Worm (Caenorhabditis elegans) whole organism, mixed stage, embryonic: Measurements from ENCODE around the gene cogc-2.

Experiments
- M03D4.4 ChIP-seq: sonication (generic microtip); optimal IDR thresholded peaks from 2 replicates; lab custom pipeline; 2017; ENCODE audit warnings: mild to moderate bottlenecking, missing genetic modification characterization, missing compliant biosample characterization
- bed-3 ChIP-seq: fragments of 200-800 bp; sonication (Bioruptor generic); optimal IDR thresholded peaks from 3 replicates; lab custom pipeline; 2018; ENCODE audit warnings: mild to moderate bottlenecking, missing genetic modification characterization, moderate library complexity, missing compliant biosample characterization
- blmp-1 ChIP-seq: fragments of 150-350 bp; optimal IDR thresholded peaks from 2 replicates; lab custom pipeline; 2014; ENCODE audit warnings: missing biosample characterization, missing genetic modification characterization
- ceh-39 ChIP-seq: fragments of 150-350 bp; optimal IDR thresholded peaks from 2 replicates; lab custom pipeline; 2014; ENCODE audit warnings: missing biosample characterization, missing genetic modification characterization
- ceh-43 ChIP-seq: fragments of 200-800 bp; sonication (Bioruptor generic); optimal IDR thresholded peaks from 2 replicates; lab custom pipeline; 2018; ENCODE audit warnings: mild to moderate bottlenecking, missing genetic modification characterization, moderate library complexity, missing compliant biosample characterization
- ceh-83 ChIP-seq: fragments of 200-800 bp; sonication (Bioruptor generic); optimal IDR thresholded peaks from 2 replicates; lab custom pipeline; 2018; ENCODE audit warnings: mild to moderate bottlenecking, missing genetic modification characterization, missing compliant biosample characterization
- ces-1 ChIP-seq: fragments of 150-350 bp; optimal IDR thresholded peaks from 2 replicates; lab custom pipeline; 2014; ENCODE audit warnings: missing biosample characterization, missing genetic modification reagents, missing genetic modification characterization
- cnd-1 ChIP-seq: fragments of 200-800 bp; sonication (Bioruptor generic); optimal IDR thresholded peaks from 2 replicates; lab custom pipeline; 2018; ENCODE audit warnings: mild to moderate bottlenecking, missing genetic modification characterization, missing compliant biosample characterization
- drap-1 ChIP-seq: fragments of 200-800 bp; sonication (Bioruptor generic); optimal IDR thresholded peaks from 3 replicates; lab custom pipeline; 2018; ENCODE audit warnings: mild to moderate bottlenecking, missing genetic modification characterization, missing compliant biosample characterization
- elt-1 ChIP-seq: sonication (generic microtip); optimal IDR thresholded peaks from 2 replicates; lab custom pipeline; 2017; ENCODE audit warnings: missing genetic modification characterization, mild to moderate bottlenecking, missing compliant biosample characterization, antibody characterized with exemption, moderate library complexity, borderline replicate concordance; ENCODE audit not compliant: insufficient read depth
- elt-3 ChIP-seq: fragments of 150-350 bp; optimal IDR thresholded peaks from 2 replicates; lab custom pipeline; 2014; ENCODE audit warnings: missing biosample characterization, missing genetic modification characterization
- flh-1 ChIP-seq: fragments of 200-800 bp; sonication (Bioruptor generic); optimal IDR thresholded peaks from 2 replicates; lab custom pipeline; 2018; ENCODE audit warnings: mild to moderate bottlenecking, missing genetic modification characterization, moderate library complexity, missing compliant biosample characterization
- ham-2 ChIP-seq: fragments of 200-800 bp; sonication (Bioruptor generic); optimal IDR thresholded peaks from 2 replicates; lab custom pipeline; 2018; ENCODE audit warnings: mild to moderate bottlenecking, missing genetic modification characterization, missing compliant biosample characterization
- lin-32 ChIP-seq: fragments of 200-800 bp; sonication (Bioruptor generic); optimal IDR thresholded peaks from 2 replicates; lab custom pipeline; 2018; ENCODE audit warnings: mild to moderate bottlenecking, missing genetic modification characterization, missing compliant biosample characterization
- mab-5 ChIP-seq: fragments of 150-350 bp; optimal IDR thresholded peaks from 2 replicates; lab custom pipeline; 2014; ENCODE audit warnings: missing biosample characterization, missing genetic modification characterization
- mep-1 ChIP-seq: fragments of 150-350 bp; optimal IDR thresholded peaks from 2 replicates; lab custom pipeline; 2017; ENCODE audit warnings: missing biosample characterization, missing genetic modification reagents, missing genetic modification characterization, inconsistent platforms
- mls-2 ChIP-seq: sonication (generic microtip); optimal IDR thresholded peaks from 2 replicates; lab custom pipeline; 2016; ENCODE audit warnings: mild to moderate bottlenecking, missing genetic modification characterization, moderate library complexity, missing compliant biosample characterization
- nhr-12 ChIP-seq: fragments of 150-350 bp; optimal IDR thresholded peaks from 2 replicates; lab custom pipeline; 2014; ENCODE audit warnings: missing biosample characterization, missing genetic modification characterization
- nhr-2 ChIP-seq: fragments of 150-350 bp; optimal IDR thresholded peaks from 2 replicates; lab custom pipeline; 2014; ENCODE audit warnings: missing biosample characterization, missing genetic modification characterization
- nhr-237 ChIP-seq: fragments of 150-350 bp; optimal IDR thresholded peaks from 2 replicates; lab custom pipeline; 2014; ENCODE audit warnings: missing biosample characterization, missing genetic modification characterization
- nhr-76 ChIP-seq: sonication (generic microtip); optimal IDR thresholded peaks from 2 replicates; lab custom pipeline; 2017; ENCODE audit warnings: missing biosample characterization, missing genetic modification characterization
- pha-4 ChIP-seq: fragments of 150-350 bp; optimal IDR thresholded peaks from 2 replicates; lab custom pipeline; 2018; ENCODE audit warnings: missing biosample characterization, missing genetic modification reagents, missing genetic modification characterization
- sem-2 ChIP-seq: fragments of 200-800 bp; sonication (Bioruptor generic); optimal IDR thresholded peaks from 2 replicates; lab custom pipeline; 2018; ENCODE audit warnings: mild to moderate bottlenecking, missing genetic modification characterization, missing compliant biosample characterization
- snpc-4 ChIP-seq: fragments of 150-350 bp; optimal IDR thresholded peaks from 2 replicates; lab custom pipeline; 2014; ENCODE audit warnings: missing biosample characterization, missing genetic modification characterization
- sptf-1 ChIP-seq: sonication (generic microtip); optimal IDR thresholded peaks from 2 replicates; lab custom pipeline; 2017; ENCODE audit warnings: mild to moderate bottlenecking, missing genetic modification characterization, moderate library complexity, missing compliant biosample characterization
- tbx-8 ChIP-seq: fragments of 200-800 bp; sonication (Bioruptor generic); optimal IDR thresholded peaks from 2 replicates; lab custom pipeline; 2018; ENCODE audit warnings: mild to moderate bottlenecking, missing genetic modification characterization, moderate library complexity, missing compliant biosample characterization
- unc-120 ChIP-seq: sonication (generic microtip); optimal IDR thresholded peaks from 2 replicates; lab custom pipeline; 2017; ENCODE audit warnings: missing genetic modification characterization, missing compliant biosample characterization; ENCODE audit not compliant: poor library complexity, severe bottlenecking
- unc-39 ChIP-seq: fragments of 150-350 bp; optimal IDR thresholded peaks from 2 replicates; lab custom pipeline; 2014; ENCODE audit warnings: missing biosample characterization, missing genetic modification characterization
- zip-8 ChIP-seq: fragments of 150-350 bp; optimal IDR thresholded peaks from 2 replicates; lab custom pipeline; 2014; ENCODE audit warnings: missing biosample characterization, missing genetic modification characterization
- ztf-11 ChIP-seq: fragments of 150-350 bp; optimal IDR thresholded peaks from 2 replicates; lab custom pipeline; 2014; ENCODE audit warnings: missing biosample characterization, missing genetic modification characterization

The cogc-2 gene

DNA sequence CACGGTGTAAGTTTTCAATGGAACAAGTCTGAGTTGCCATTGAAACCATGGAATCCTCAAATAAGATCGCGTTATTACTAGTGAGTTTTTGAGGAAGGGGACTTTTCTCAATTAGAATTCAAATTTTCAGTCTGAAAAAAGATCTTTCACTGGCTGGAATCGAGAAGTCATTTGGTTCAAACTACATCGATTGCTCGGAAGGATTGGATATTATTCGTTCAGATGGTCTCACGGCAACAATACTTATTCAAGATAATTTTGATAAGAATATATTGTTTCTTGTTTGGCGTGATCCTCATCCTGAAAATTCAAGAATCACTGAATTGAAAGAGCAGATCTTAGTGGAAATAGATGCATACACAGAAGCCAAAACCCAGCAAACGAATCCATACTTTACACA lies 28.1 kb upstream of the cogc-2 start:
- no peak for TF ChIP-seq nhr-237 (tag; lab: Kevin White, UChicago)
- no peak for TF ChIP-seq tbx-8 (GFP tag; lab: Kevin White, UChicago)
- no peak for TF ChIP-seq mls-2
- no peak for TF ChIP-seq M03D4.4
- TF ChIP-seq ces-1 (GFP tag; lab: Kevin White, UChicago): no peak
- TF ChIP-seq mab-5 (tag; lab: Kevin White, UChicago): no peak
- no peak for TF ChIP-seq nhr-2 (tag; lab: Kevin White, UChicago)
- TF ChIP-seq blmp-1 (tag; lab: Kevin White, UChicago): no peak
- TF ChIP-seq zip-8: no peak
- TF ChIP-seq snpc-4 (tag; lab: Kevin White, UChicago): no peak
- no peak for TF ChIP-seq ceh-39 (tag; lab: Kevin White, UChicago)
- no peak for TF ChIP-seq pha-4 (tag; lab: Kevin White, UChicago)
- no peak for TF ChIP-seq drap-1 (GFP tag; lab: Kevin White, UChicago)
- TF ChIP-seq ceh-43 (GFP tag; lab: Kevin White, UChicago): no peak

ce11 chrIV:7065022-7065421 lies 25.6 kb upstream of the cogc-2 start, which contains the start of gene Y43B11AL.1:
Y43B11AL.1 (plus strand) TSS chrIV:7065322.
- TF ChIP-seq snpc-4 (tag; lab: Kevin White, UChicago): no peak
- no peak for TF ChIP-seq ztf-11
- no peak for TF ChIP-seq mab-5 (tag; lab: Kevin White, UChicago)
- no peak for TF ChIP-seq unc-39
- TF ChIP-seq mls-2: no peak
- TF ChIP-seq ham-2 (GFP tag; lab: Kevin White, UChicago): no peak
- no peak for TF ChIP-seq zip-8
- no peak for TF ChIP-seq nhr-237 (tag; lab: Kevin White, UChicago)
- TF ChIP-seq nhr-76 (tag; lab: Kevin White, UChicago): no peak
- TF ChIP-seq bed-3: no peak
- TF ChIP-seq lin-32 (GFP tag; lab: Kevin White, UChicago): no peak
- TF ChIP-seq tbx-8 (GFP tag; lab: Kevin White, UChicago): no peak

DNA sequence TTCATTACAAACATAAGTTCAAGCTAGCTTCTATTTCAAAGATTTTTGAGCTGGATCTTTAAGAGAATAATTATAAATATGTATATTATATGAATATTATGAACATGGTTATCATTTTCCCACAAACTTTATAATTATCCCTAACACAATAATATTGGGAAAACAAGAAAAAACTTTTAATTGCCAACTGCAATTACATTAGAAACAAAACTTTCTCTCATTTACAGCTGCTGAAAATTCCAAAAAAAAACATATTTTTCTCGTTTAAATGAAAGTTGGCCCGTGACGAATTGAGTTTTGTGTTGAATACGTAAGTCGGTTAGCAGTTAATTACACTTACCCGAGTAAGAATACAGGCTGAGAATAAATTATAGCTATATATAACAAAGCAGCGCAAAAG lies 23.3 kb upstream of the cogc-2 start:
- TF ChIP-seq blmp-1 (tag; lab: Kevin White, UChicago) (no peak), nhr-12 (tag; lab: Kevin White, UChicago) (no peak), bed-3 (no peak), sptf-1 (no peak), ceh-39 (tag; lab: Kevin White, UChicago) (no peak), lin-32 (GFP tag; lab: Kevin White, UChicago) (no peak), cnd-1 (tag; lab: Kevin White, UChicago) (no peak), elt-1 (tag; lab: Kevin White, UChicago) (no peak), elt-3 (tag; lab: Kevin White, UChicago) (no peak), nhr-237 (tag; lab: Kevin White, UChicago) (no peak), zip-8 (no peak), ceh-83 (no peak), sem-2 (GFP tag; lab: Kevin White, UChicago) (no peak), unc-120 (no peak), nhr-2 (tag; lab: Kevin White, UChicago) (no peak), M03D4.4 (no peak)

- no peak for TF ChIP-seq ces-1 (GFP tag; lab: Kevin White, UChicago)
- TF ChIP-seq mep-1 (tag; lab: Kevin White, UChicago): no peak
- no peak for TF ChIP-seq blmp-1 (tag; lab: Kevin White, UChicago)
- TF ChIP-seq flh-1 (GFP tag; lab: Kevin White, UChicago): no peak
- TF ChIP-seq, all 35 proteins: peak for 0
Measured at ce11 chrIV:7057677-7058076, 18.3 kb upstream of the cogc-2 start, which contains the start of gene srx-50. srx-50 (plus strand) TSS chrIV:7057977.

DNA sequence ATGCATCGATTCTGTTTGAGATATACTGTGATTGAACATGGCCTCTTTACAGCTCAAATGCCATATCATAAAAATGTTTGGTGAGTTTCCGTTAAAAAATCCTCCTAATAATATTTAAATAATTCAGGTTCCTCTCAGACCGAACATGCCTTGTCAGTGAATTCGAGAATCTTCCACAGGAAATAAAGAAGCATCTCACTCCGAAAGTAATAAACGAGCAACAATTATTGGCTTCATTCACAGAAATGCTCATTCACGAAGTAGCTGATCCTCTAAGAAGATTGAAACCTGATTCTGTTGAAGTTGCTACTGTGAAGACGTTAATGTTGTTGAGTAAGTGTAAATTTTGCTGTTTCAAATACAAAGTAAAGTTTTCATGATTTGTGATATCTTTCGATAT lies 12.8 kb upstream of the cogc-2 start:
- TF ChIP-seq mab-5 (tag; lab: Kevin White, UChicago) (no peak), M03D4.4 (no peak), nhr-2 (tag; lab: Kevin White, UChicago) (no peak), sem-2 (GFP tag; lab: Kevin White, UChicago) (no peak), lin-32 (GFP tag; lab: Kevin White, UChicago) (no peak)
- TF ChIP-seq, all 35 proteins: peak for 0
